Fruit fly (Drosophila melanogaster): ENCODE data around the gene Josd.

Josd gene

DNA sequence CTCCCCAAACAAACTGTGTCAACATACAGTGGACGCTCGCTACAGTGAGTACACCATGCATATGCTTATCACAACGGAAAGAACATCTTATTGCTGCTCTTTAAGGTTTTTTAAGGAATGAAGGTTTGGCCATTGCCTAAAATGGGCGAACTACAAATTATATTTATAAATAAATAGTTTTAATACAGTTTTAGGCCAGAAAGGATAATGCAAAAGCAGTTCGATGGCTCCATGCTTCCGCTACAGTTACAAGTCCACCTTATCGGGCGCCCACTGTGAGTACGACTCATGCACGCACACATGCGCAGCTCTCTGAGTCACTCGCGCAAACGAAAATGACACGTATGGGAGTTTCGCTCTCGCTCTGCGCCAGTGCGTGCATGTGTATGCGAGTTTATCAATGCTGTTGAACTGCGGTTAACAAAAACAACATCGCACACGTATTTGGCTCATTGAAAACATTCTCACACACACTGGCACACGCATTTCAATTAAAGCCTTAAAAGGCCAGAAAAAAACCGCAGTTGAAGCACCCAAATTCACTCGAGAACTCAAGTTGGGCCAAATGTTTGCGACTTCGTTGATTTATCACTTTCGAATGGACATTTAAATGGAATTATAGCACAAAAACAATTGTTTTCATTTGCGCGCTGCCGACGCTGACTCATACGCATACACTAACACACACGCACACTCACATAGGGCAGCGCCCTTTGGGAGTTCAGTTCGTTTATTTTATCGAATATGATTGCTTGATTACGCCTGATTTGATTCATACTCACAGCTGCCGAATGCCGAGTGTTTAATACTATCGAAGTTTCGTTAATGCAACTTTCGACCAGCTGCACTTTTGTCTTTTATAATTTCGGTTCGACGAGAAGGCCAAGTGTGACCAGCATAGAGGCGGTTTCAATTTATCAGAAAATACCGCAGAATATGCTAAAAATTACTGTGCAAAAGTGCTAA lies 36.5 kb upstream of the Josd start, which contains the start of gene sqh (continued):
- TF ChIP-seq dan (GFP tag; IDR thresholded peaks at IDR 0.05) (peak; percentile 59; the same call in 1 of the 2 replicates), scrt (GFP tag; optimal IDR thresholded peaks at IDR 0.05) (no peak), ind (GFP tag; optimal IDR thresholded peaks at IDR 0.05) (peak; percentile 82), Asciz (GFP tag; optimal IDR thresholded peaks at IDR 0.05) (peak; percentile 78), ase (GFP tag; IDR thresholded peaks at IDR 0.05) (peak; percentile 80), Mrtf (GFP tag; IDR thresholded peaks at IDR 0.05) (peak; percentile 86), al (GFP tag; IDR thresholded peaks at IDR 0.05) (peak; percentile 83), CG6854 (GFP tag; optimal IDR thresholded peaks at IDR 0.05) (peak; percentile 76), CG31365 (tag; optimal IDR thresholded peaks at IDR 0.05) (peak; percentile 50), CG14965 (GFP tag; optimal IDR thresholded peaks at IDR 0.05; ENCODE audit: borderline replicate concordance) (no peak), zfh2 (GFP tag; optimal IDR thresholded peaks at IDR 0.05) (peak; percentile 49), ac (GFP tag; optimal IDR thresholded peaks at IDR 0.05) (peak; percentile 65), gem (tag; optimal IDR thresholded peaks at IDR 0.05) (peak; percentile 92), pzg (GFP tag; optimal IDR thresholded peaks at IDR 0.05) (no peak), Xrp1 (GFP tag; IDR thresholded peaks at IDR 0.05) (peak; percentile 91), h (optimal IDR thresholded peaks at IDR 0.05) (no peak), Spps (tag; optimal IDR thresholded peaks at IDR 0.05) (peak; percentile 36), CG1792 (GFP tag; optimal IDR thresholded peaks at IDR 0.05) (no peak), pan (optimal IDR thresholded peaks at IDR 0.05) (no peak), pan (GFP tag; optimal IDR thresholded peaks at IDR 0.05 in 1 of 2, IDR thresholded peaks at IDR 0.05 in 1 of 2) (peak in 1 of 2 experiments; percentile 87), D19B (GFP tag; optimal IDR thresholded peaks at IDR 0.05) (peak; percentile 67), Ravus (GFP tag; IDR thresholded peaks at IDR 0.05) (peak; percentile 81), gce (GFP tag; IDR thresholded peaks at IDR 0.05) (peak; percentile 57; the same call in 2 of the 3 replicates), CG4730 (GFP tag; IDR thresholded peaks at IDR 0.05) (peak; percentile 84), CG13775 (GFP tag; optimal IDR thresholded peaks at IDR 0.05) (peak; percentile 85), HHEX (GFP tag; optimal IDR thresholded peaks at IDR 0.05) (peak; percentile 84), CG7786 (GFP tag; optimal IDR thresholded peaks at IDR 0.05) (peak; percentile 42), rib (GFP tag; IDR thresholded peaks at IDR 0.05) (peak; percentile 83; the same call in 1 of the 2 replicates), bbx (GFP tag; IDR thresholded peaks at IDR 0.05; ENCODE audit: partially characterized antibody) (no peak), CkIIα-i1 (GFP tag; IDR thresholded peaks at IDR 0.05) (no peak), tap (tag; optimal IDR thresholded peaks at IDR 0.05) (peak; percentile 77), p53 (GFP tag; optimal IDR thresholded peaks at IDR 0.05) (no peak), CG4404 (GFP tag; IDR thresholded peaks at IDR 0.05) (peak; percentile 87), CG9817 (tag; optimal IDR thresholded peaks at IDR 0.05) (peak; percentile 90), CG4617 (GFP tag; optimal IDR thresholded peaks at IDR 0.05; ENCODE audit: borderline replicate concordance) (peak; percentile 26), CG10979 (tag; optimal IDR thresholded peaks at IDR 0.05) (peak; percentile 78), Antp (GFP tag; optimal IDR thresholded peaks at IDR 0.05) (peak; percentile 43), CG6813 (GFP tag; optimal IDR thresholded peaks at IDR 0.05) (peak; percentile 82), gt (GFP tag; IDR thresholded peaks at IDR 0.05) (peak; percentile 66; the same call in 1 of the 2 replicates), Fer1 (GFP tag; optimal IDR thresholded peaks at IDR 0.05) (peak; percentile 91), oc (tag; optimal IDR thresholded peaks at IDR 0.05) (no peak), Jarid2 (GFP tag; optimal IDR thresholded peaks at IDR 0.05) (no peak), ssp (GFP tag; IDR thresholded peaks at IDR 0.05) (peak; percentile 77), CG17802 (tag; optimal IDR thresholded peaks at IDR 0.05) (peak; percentile 38), HLH4C (GFP tag; IDR thresholded peaks at IDR 0.05; ENCODE audit: partially characterized antibody) (no peak), corto (GFP tag; optimal IDR thresholded peaks at IDR 0.05) (peak; percentile 84), Ets65A (GFP tag) (peak; percentile 94), zen (tag; optimal IDR thresholded peaks at IDR 0.05) (peak; percentile 70), GATAe (GFP tag; conservative IDR thresholded peaks at IDR 0.05) (peak; percentile 83)
